Worm (Caenorhabditis elegans): ENCODE measurements around the gene F55A11.4.

The F55A11.4 gene

ce11 chrV:11794172-11794571 is 23.9 kb downstream of the F55A11.4 start:
- TF ChIP-seq unc-39 (tag; optimal IDR thresholded peaks at IDR 0.05) (no peak), jun-1 (tag; optimal IDR thresholded peaks at IDR 0.05) (no peak), egl-27 (tag; optimal IDR thresholded peaks at IDR 0.05) (no peak), dve-1 (tag; optimal IDR thresholded peaks at IDR 0.05; ENCODE audit: insufficient read depth) (no peak), ceh-32 (tag; optimal IDR thresholded peaks at IDR 0.05; ENCODE audit: poor library complexity) (no peak), mes-2 (tag; optimal IDR thresholded peaks at IDR 0.05; ENCODE audit: poor library complexity, severe bottlenecking) (no peak), php-3 (GFP tag; IDR thresholded peaks at IDR 0.05) (no peak), nhr-102 (tag; optimal IDR thresholded peaks at IDR 0.05) (no peak), R02D3.7 (tag; optimal IDR thresholded peaks at IDR 0.05) (no peak), madf-9 (GFP tag; conservative IDR thresholded peaks at IDR 0.05) (no peak), aha-1 (tag) (peak; percentile 25), set-16 (GFP tag; IDR thresholded peaks at IDR 0.05) (no peak), tra-1 (GFP tag; IDR thresholded peaks at IDR 0.05) (no peak), nhr-25 (tag; optimal IDR thresholded peaks at IDR 0.05; ENCODE audit: borderline replicate concordance, insufficient read depth) (no peak), hlh-11 (tag; optimal IDR thresholded peaks at IDR 0.05) (peak; percentile 16), rbr-2 (tag; optimal IDR thresholded peaks at IDR 0.05) (no peak), spr-1 (tag; optimal IDR thresholded peaks at IDR 0.05) (no peak), hif-1 (tag; optimal IDR thresholded peaks at IDR 0.05) (no peak), ceh-62 (tag; optimal IDR thresholded peaks at IDR 0.05) (no peak), ztf-7 (tag; optimal IDR thresholded peaks at IDR 0.05) (no peak), ztf-11 (tag; optimal IDR thresholded peaks at IDR 0.05) (no peak), unc-62 (GFP tag; optimal IDR thresholded peaks at IDR 0.05 in 1 of 2) (peak in 1 of 2 experiments; percentile 76), unc-62 (tag; optimal IDR thresholded peaks at IDR 0.05) (no peak), lin-29 (GFP tag; IDR thresholded peaks at IDR 0.05) (no peak), daf-12 (tag; optimal IDR thresholded peaks at IDR 0.05) (no peak), ceh-44 (GFP tag; IDR thresholded peaks at IDR 0.05) (no peak), nhr-28 (tag; optimal IDR thresholded peaks at IDR 0.05) (no peak), nhr-48 (tag; optimal IDR thresholded peaks at IDR 0.05) (peak; percentile 80), attf-4 (tag; optimal IDR thresholded peaks at IDR 0.05) (no peak), lim-7 (GFP tag; IDR thresholded peaks at IDR 0.05) (no peak), cey-2 (tag; optimal IDR thresholded peaks at IDR 0.05; ENCODE audit: borderline replicate concordance, insufficient read depth) (no peak), mdl-1 (tag; optimal IDR thresholded peaks at IDR 0.05) (peak; percentile 18 to 42), lin-1 (GFP tag; IDR thresholded peaks at IDR 0.05) (no peak), ceh-82 (tag; optimal IDR thresholded peaks at IDR 0.05) (no peak)

- TF ChIP-seq ctbp-1 (GFP tag; IDR thresholded peaks at IDR 0.05), result no peak
- TF ChIP-seq F44E2.7 (GFP tag; IDR thresholded peaks at IDR 0.05), result no peak
- TF ChIP-seq nhr-42 (GFP tag; IDR thresholded peaks at IDR 0.05), result no peak
- no peak for TF ChIP-seq aly-2 (tag; optimal IDR thresholded peaks at IDR 0.05)
- no peak for TF ChIP-seq cey-2 (tag; optimal IDR thresholded peaks at IDR 0.05; ENCODE audit: borderline replicate concordance, insufficient read depth)
- TF ChIP-seq hlh-11 (tag; optimal IDR thresholded peaks at IDR 0.05), result peak; percentile 7
- TF ChIP-seq snpc-1.2 (GFP tag; IDR thresholded peaks at IDR 0.05), result no peak
- no peak for TF ChIP-seq lin-38 (GFP tag; IDR thresholded peaks at IDR 0.05)
- peak; percentile 36 for TF ChIP-seq hlh-30 (tag; optimal IDR thresholded peaks at IDR 0.05; ENCODE audit: insufficient read depth)
Observed at ce11 chrV:11795352-11795751, 25.1 kb downstream of the F55A11.4 start.
